Fruit fly (Drosophila melanogaster): ENCODE data around the gene CG33689.

The CG33689 gene

DNA sequence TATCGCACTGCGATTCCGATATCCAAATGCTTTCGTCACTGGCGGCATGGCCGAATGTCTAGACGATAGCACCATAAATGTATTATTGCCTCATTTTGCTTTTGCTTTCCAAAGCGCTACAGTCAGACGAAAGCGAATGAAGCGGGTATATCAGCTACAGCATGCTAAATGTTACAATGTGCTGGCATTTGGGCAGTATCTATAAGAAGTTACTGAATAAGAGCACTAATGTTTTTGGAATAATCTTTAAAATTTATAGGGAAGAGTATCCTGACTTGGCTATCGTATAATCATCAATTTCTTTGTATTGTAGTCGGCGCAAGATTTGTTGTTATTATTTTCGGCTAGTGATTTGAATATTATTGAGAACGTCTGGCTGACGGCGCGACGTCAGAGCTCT lies 3.2 kb downstream of the CG33689 start (continued):
- peak; percentile 95 for TF ChIP-seq slbo (GFP tag; IDR thresholded peaks at IDR 0.05)
- TF ChIP-seq Spps (tag; optimal IDR thresholded peaks at IDR 0.05): no peak
- TF ChIP-seq CG3065 (GFP tag; optimal IDR thresholded peaks at IDR 0.05): peak; percentile 3
- TF ChIP-seq da (GFP tag; optimal IDR thresholded peaks at IDR 0.05): no peak
- TF ChIP-seq CG9727 (GFP tag; optimal IDR thresholded peaks at IDR 0.05): peak; percentile 65
- peak; percentile 78 for TF ChIP-seq Hsf (GFP tag; optimal IDR thresholded peaks at IDR 0.05)
- no peak for TF ChIP-seq CG4707 (GFP tag; optimal IDR thresholded peaks at IDR 0.05)
- TF ChIP-seq ash1 (GFP tag; optimal IDR thresholded peaks at IDR 0.05): peak; percentile 26
- TF ChIP-seq E2f1 (GFP tag; IDR thresholded peaks at IDR 0.05): peak; percentile 75
- peak; percentile 46 for TF ChIP-seq CG5245 (GFP tag; optimal IDR thresholded peaks at IDR 0.05)
- TF ChIP-seq CG17829 (tag; optimal IDR thresholded peaks at IDR 0.05): peak; percentile 55
- TF ChIP-seq CG12219 (GFP tag; optimal IDR thresholded peaks at IDR 0.05): peak; percentile 79
- peak; percentile 58 for TF ChIP-seq CG6765 (GFP tag; optimal IDR thresholded peaks at IDR 0.05)
- peak; percentile 86 for TF ChIP-seq zfh1 (GFP tag; IDR thresholded peaks at IDR 0.05)
- TF ChIP-seq ranshi (GFP tag; IDR thresholded peaks at IDR 0.05): peak; percentile 89
- TF ChIP-seq Eip74EF (GFP tag; optimal IDR thresholded peaks at IDR 0.05): peak in 1 of 2 experiments; percentile 58
- peak; percentile 27 for TF ChIP-seq NK7.1 (GFP tag; optimal IDR thresholded peaks at IDR 0.05)
- peak; percentile 74 for TF ChIP-seq bab2 (GFP tag; optimal IDR thresholded peaks at IDR 0.05)
- TF ChIP-seq ATbp (GFP tag; optimal IDR thresholded peaks at IDR 0.05): peak; percentile 72
- peak; percentile 67; the same call in 1 of the 2 replicates for TF ChIP-seq peb (GFP tag; IDR thresholded peaks at IDR 0.05)
- TF ChIP-seq gce (GFP tag; IDR thresholded peaks at IDR 0.05): peak; percentile 71; the same call in 1 of the 3 replicates
- TF ChIP-seq CG30403 (GFP tag; optimal IDR thresholded peaks at IDR 0.05): peak; percentile 76
- TF ChIP-seq seq (GFP tag; IDR thresholded peaks at IDR 0.05): peak; percentile 65
- peak; percentile 71 for TF ChIP-seq Blimp-1 (GFP tag; optimal IDR thresholded peaks at IDR 0.05)
- TF ChIP-seq ci (GFP tag; IDR thresholded peaks at IDR 0.05): no peak; the same call in 2 of the 3 replicates
- peak; percentile 58; the same call in 1 of the 2 replicates for TF ChIP-seq sens-2 (GFP tag; IDR thresholded peaks at IDR 0.05)
- peak; percentile 9 for TF ChIP-seq NC2β (GFP tag; optimal IDR thresholded peaks at IDR 0.05)
- TF ChIP-seq bsh (GFP tag; optimal IDR thresholded peaks at IDR 0.05): peak in 1 of 2 experiments; percentile 51
- TF ChIP-seq sc (optimal IDR thresholded peaks at IDR 0.05): no peak
- TF ChIP-seq sc (GFP tag; optimal IDR thresholded peaks at IDR 0.05): no peak
- TF ChIP-seq Bgb (GFP tag; IDR thresholded peaks at IDR 0.05; ENCODE audit: partially characterized antibody): no peak
- TF ChIP-seq HLHmδ (GFP tag; optimal IDR thresholded peaks at IDR 0.05): no peak
- TF ChIP-seq mirr (GFP tag; optimal IDR thresholded peaks at IDR 0.05): peak; percentile 60
- TF ChIP-seq Lim3 (GFP tag; IDR thresholded peaks at IDR 0.05): peak; percentile 69; the same call in 1 of the 2 replicates
- TF ChIP-seq pum (GFP tag; optimal IDR thresholded peaks at IDR 0.05): peak; percentile 63
- peak; percentile 16 for TF ChIP-seq CG5180 (GFP tag; optimal IDR thresholded peaks at IDR 0.05)
- TF ChIP-seq CG7271 (tag; optimal IDR thresholded peaks at IDR 0.05): no peak
- TF ChIP-seq hth (optimal IDR thresholded peaks at IDR 0.05): no peak
- peak; percentile 91 for TF ChIP-seq CG12769 (tag; optimal IDR thresholded peaks at IDR 0.05)
- TF ChIP-seq kah (GFP tag; optimal IDR thresholded peaks at IDR 0.05): peak; percentile 3
- peak; percentile 58 for TF ChIP-seq onecut (GFP tag; IDR thresholded peaks at IDR 0.05)
- peak; percentile 27 for TF ChIP-seq Six4 (GFP tag; optimal IDR thresholded peaks at IDR 0.05)
- peak; percentile 93 for TF ChIP-seq CG2120 (GFP tag; optimal IDR thresholded peaks at IDR 0.05)
- peak; percentile 30 for TF ChIP-seq slou (GFP tag; optimal IDR thresholded peaks at IDR 0.05)
- no peak for TF ChIP-seq CG4360 (GFP tag; IDR thresholded peaks at IDR 0.05)
- no peak for TF ChIP-seq stwl (tag; optimal IDR thresholded peaks at IDR 0.05)
- no peak for TF ChIP-seq YL-1 (GFP tag; optimal IDR thresholded peaks at IDR 0.05)
- TF ChIP-seq Gug (GFP tag; IDR thresholded peaks at IDR 0.05): peak; percentile 86; the same call in 3 of the 4 replicates
- no peak for TF ChIP-seq gfzf (GFP tag; optimal IDR thresholded peaks at IDR 0.05)
- TF ChIP-seq Doc3 (GFP tag; IDR thresholded peaks at IDR 0.05; ENCODE audit: partially characterized antibody): no peak
- TF ChIP-seq CG6175 (GFP tag; IDR thresholded peaks at IDR 0.05): peak; percentile 77; the same call in 2 of the 3 replicates
